Worm (Caenorhabditis elegans) whole organism, early embryonic: ENCODE results near the gene mrpl-36.
A peak's percentile ranks its signal among the peaks of the same experiment; 100 is the strongest.

ENCODE experiments used
- B0310.2 ChIP-seq: sonication (generic microtip); optimal IDR thresholded peaks from 2 replicates; lab custom pipeline; 2016; ENCODE audit warnings: mild to moderate bottlenecking, missing genetic modification characterization, missing compliant biosample characterization
- F13C5.2 ChIP-seq: sonication (generic microtip); optimal IDR thresholded peaks from 2 replicates; lab custom pipeline; 2017; ENCODE audit warnings: mild to moderate bottlenecking, missing genetic modification characterization, inconsistent platforms, missing compliant biosample characterization
- aly-1 ChIP-seq: sonication (generic microtip); optimal IDR thresholded peaks from 2 replicates; lab custom pipeline; 2016; ENCODE audit warnings: missing genetic modification characterization, missing compliant biosample characterization
- ama-1 ChIP-seq: fragments of 150-350 bp; optimal IDR thresholded peaks from 2 replicates; lab custom pipeline; 2014
- ceh-13 ChIP-seq: fragments of 200-800 bp; sonication (Bioruptor generic); optimal IDR thresholded peaks from 2 replicates; lab custom pipeline; 2018; ENCODE audit warnings: mild to moderate bottlenecking, missing genetic modification characterization, missing compliant biosample characterization
- ceh-36 ChIP-seq: sonication (generic microtip); optimal IDR thresholded peaks from 2 replicates; lab custom pipeline; 2016; ENCODE audit warnings: missing genetic modification characterization, inconsistent platforms, missing compliant biosample characterization
- ets-7 ChIP-seq: sonication (generic microtip); optimal IDR thresholded peaks from 2 replicates; lab custom pipeline; 2016; ENCODE audit warnings: missing genotype, missing genetic modification characterization, missing compliant biosample characterization
- flt-1 ChIP-seq: fragments of 200-800 bp; sonication (Bioruptor generic); IDR thresholded peaks from 2 replicates; pipeline ENCODE4 v1.3.6; 2022; ENCODE audit warnings: missing genetic modification characterization, missing compliant biosample characterization
- hmbx-1 ChIP-seq: sonication (generic microtip); optimal IDR thresholded peaks from 2 replicates; lab custom pipeline; 2016; ENCODE audit warnings: mild to moderate bottlenecking, missing genetic modification characterization, missing compliant biosample characterization
- hmg-4 ChIP-seq: fragments of 200-800 bp; sonication (Bioruptor generic); optimal IDR thresholded peaks from 2 replicates; lab custom pipeline; 2018; ENCODE audit warnings: mild to moderate bottlenecking, missing genetic modification characterization, missing compliant biosample characterization
- hnd-1 ChIP-seq: sonication (generic microtip); optimal IDR thresholded peaks from 2 replicates; lab custom pipeline; 2016; ENCODE audit warnings: missing genetic modification characterization, missing compliant biosample characterization
- pes-1 ChIP-seq: fragments of 200-800 bp; sonication (Bioruptor generic); IDR thresholded peaks from 2 replicates; pipeline ENCODE4 v1.3.6; 2022; ENCODE audit warnings: missing genetic modification reagents, missing genetic modification characterization, missing compliant biosample characterization
- scrt-1 ChIP-seq: fragments of 200-800 bp; sonication (Bioruptor generic); IDR thresholded peaks from 2 replicates; pipeline ENCODE4 v1.3.6; 2022; ENCODE audit warnings: missing genetic modification characterization, missing compliant biosample characterization
- sea-1 ChIP-seq: fragments of 200-800 bp; sonication (Bioruptor generic); conservative IDR thresholded peaks from 2 replicates; pipeline ENCODE4 v1.3.6; 2022; ENCODE audit warnings: missing genetic modification characterization, missing compliant biosample characterization
- tbx-11 ChIP-seq: fragments of 200-800 bp; sonication (Bioruptor generic); IDR thresholded peaks from 2 replicates; pipeline ENCODE4 v1.3.6; 2022; ENCODE audit warnings: missing genetic modification characterization, missing compliant biosample characterization
- tbx-37 ChIP-seq: fragments of 200-800 bp; sonication (Bioruptor generic); conservative IDR thresholded peaks from 2 replicates; pipeline ENCODE4 v1.3.6; 2022; ENCODE audit warnings: missing genetic modification reagents, missing genetic modification characterization, missing compliant biosample characterization
- tra-4 ChIP-seq: sonication (generic microtip); optimal IDR thresholded peaks from 2 replicates; lab custom pipeline; 2017; ENCODE audit warnings: missing genetic modification characterization, missing compliant biosample characterization

Gene mrpl-36

DNA sequence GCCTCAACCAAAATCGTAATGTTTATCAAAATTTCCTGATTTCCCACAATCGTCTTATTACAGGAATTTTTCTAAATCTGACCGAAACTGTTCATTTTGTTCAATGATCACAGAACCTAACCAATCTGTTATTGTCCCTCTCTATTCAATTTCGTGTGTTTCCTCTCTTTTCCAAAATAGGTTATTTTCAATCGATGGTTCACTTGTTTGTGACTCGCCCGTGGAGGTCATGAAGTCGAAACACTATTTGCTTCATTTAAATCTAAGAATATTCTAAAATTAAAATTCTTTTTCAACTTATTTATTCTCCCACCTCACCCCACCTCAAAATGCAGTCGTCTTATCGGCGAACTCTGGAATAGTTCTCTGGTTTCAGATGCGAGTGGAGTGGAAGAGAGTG is 3.0 kb upstream of the mrpl-36 start:
- TF ChIP-seq hnd-1 (no peak), hmg-4 (no peak), flt-1 (GFP tag; lab: Robert Waterston, UW) (no peak), ceh-36 (no peak), tbx-11 (GFP tag; lab: Robert Waterston, UW) (no peak), B0310.2 (tag; lab: Kevin White, UChicago) (no peak), F13C5.2 (no peak), tbx-37 (GFP tag; lab: Robert Waterston, UW) (no peak), sea-1 (no peak), ama-1 (lab: Kevin White, UChicago) (no peak), ets-7 (no peak), hmbx-1 (tag; lab: Kevin White, UChicago) (no peak), aly-1 (tag; lab: Kevin White, UChicago) (no peak), scrt-1 (GFP tag; lab: Robert Waterston, UW) (no peak), pes-1 (GFP tag; lab: Robert Waterston, UW) (no peak), ceh-13 (GFP tag; lab: Kevin White, UChicago) (no peak), tra-4 (tag; lab: Kevin White, UChicago) (no peak)

DNA sequence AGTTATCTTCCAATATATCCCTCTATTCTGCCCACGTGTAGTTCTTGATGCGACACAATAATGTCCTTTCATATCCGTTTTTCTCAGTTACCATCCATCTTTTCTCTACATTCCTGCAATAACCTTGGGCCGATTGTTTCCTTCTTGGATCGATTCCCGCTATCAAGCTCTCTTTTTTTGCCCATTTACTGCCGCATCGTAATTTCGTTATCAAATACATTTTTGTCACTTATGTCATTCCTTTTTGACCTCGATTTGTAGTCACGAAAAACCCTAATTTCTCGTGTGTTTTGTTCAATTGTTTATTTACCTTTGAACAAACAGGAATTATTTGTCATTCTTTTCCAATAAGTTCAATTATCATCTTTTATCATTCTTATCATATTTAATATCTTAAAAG is 2.0 kb upstream of the mrpl-36 start:
- TF ChIP-seq tbx-11 (GFP tag; lab: Robert Waterston, UW) (no peak), ceh-36 (no peak)

DNA sequence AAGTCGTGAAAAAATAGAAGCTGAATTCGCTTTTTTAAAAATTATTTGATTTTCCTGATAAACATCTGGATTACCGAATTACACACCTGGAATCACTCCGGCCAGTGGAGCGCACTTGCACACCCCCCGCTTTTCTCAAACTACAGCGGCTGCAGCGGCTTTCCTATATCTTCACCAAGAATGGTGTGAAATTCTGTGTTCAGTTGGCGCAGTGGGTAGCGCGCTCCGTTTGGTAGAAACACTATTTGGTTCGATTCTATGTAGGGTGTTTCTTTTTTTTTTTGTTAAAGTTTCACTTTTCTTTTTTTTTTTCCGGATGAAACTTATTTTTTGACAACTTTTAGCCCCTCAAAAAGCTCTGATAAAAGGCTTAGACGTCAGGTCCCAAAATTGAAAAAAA is 1.2 kb upstream of the mrpl-36 start:
- peak; percentile 73 for TF ChIP-seq tbx-37 (GFP tag; lab: Robert Waterston, UW)
- peak; percentile 80 for TF ChIP-seq pes-1 (GFP tag; lab: Robert Waterston, UW)
- peak; percentile 73 for TF ChIP-seq scrt-1 (GFP tag; lab: Robert Waterston, UW)
- TF ChIP-seq flt-1 (GFP tag; lab: Robert Waterston, UW), result peak; percentile 71; the same call in 1 of the 2 replicates
- TF ChIP-seq tbx-11 (GFP tag; lab: Robert Waterston, UW), result peak; percentile 74; the same call in 1 of the 2 replicates

DNA sequence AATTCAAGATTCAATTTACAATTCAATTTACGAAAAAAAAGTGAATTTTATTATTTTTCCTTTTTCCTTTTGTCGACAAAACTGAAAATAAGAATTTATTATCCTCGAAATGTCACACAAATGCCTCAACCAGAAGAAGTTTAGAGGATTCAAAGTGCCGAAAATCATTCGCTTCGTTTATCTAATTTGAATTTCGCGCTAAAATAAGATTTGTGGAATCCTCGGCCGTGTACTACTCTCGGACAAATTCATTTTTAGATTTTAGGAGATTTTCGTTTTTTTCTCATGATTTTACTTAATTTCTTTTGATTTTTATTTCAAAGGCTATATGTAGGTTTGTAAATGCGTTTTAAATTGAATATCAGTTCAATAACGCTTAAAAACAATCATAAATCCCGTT is 687 bp upstream of the mrpl-36 start:
- no peak for TF ChIP-seq hmbx-1 (tag; lab: Kevin White, UChicago)
- TF ChIP-seq B0310.2 (tag; lab: Kevin White, UChicago), result no peak
- no peak for TF ChIP-seq ama-1 (lab: Kevin White, UChicago)
- TF ChIP-seq tbx-37 (GFP tag; lab: Robert Waterston, UW), result no peak
- TF ChIP-seq F13C5.2, result no peak
- TF ChIP-seq flt-1 (GFP tag; lab: Robert Waterston, UW), result no peak
- TF ChIP-seq aly-1 (tag; lab: Kevin White, UChicago), result no peak
- TF ChIP-seq tbx-11 (GFP tag; lab: Robert Waterston, UW), result no peak
- TF ChIP-seq pes-1 (GFP tag; lab: Robert Waterston, UW), result no peak
- no peak for TF ChIP-seq sea-1
- TF ChIP-seq ets-7, result no peak
- no peak for TF ChIP-seq tra-4 (tag; lab: Kevin White, UChicago)
- TF ChIP-seq ceh-36, result no peak
- TF ChIP-seq scrt-1 (GFP tag; lab: Robert Waterston, UW), result no peak
- no peak for TF ChIP-seq ceh-13 (GFP tag; lab: Kevin White, UChicago)
- no peak for TF ChIP-seq hnd-1
- no peak for TF ChIP-seq hmg-4

DNA sequence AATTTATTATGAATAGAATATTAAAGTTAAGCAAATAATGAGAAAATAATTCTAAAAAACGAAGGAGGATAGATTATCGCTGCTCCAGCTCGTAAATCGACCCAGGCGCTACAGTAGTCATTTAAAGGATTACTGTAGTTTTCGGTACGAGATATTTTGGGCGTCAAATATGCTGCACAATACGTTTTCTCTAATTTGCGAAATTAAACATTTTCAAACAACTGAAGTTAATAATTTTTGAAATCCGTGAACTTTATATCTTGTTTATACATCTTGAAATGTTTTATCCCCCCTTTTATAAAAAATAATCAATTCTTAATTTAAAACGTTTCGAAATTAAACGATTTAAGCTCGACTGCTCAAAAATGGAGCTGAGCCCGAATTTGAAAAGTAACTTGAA is 1.8 kb downstream of the mrpl-36 start, which contains the start of gene K11H3.2:
K11H3.2 (plus strand) TSS at position 301 of the 400 bp plus-strand sequence.
- TF ChIP-seq ceh-36 (no peak), pes-1 (GFP tag; lab: Robert Waterston, UW) (no peak), aly-1 (tag; lab: Kevin White, UChicago) (no peak), hmg-4 (no peak), scrt-1 (GFP tag; lab: Robert Waterston, UW) (no peak), B0310.2 (tag; lab: Kevin White, UChicago) (no peak), ceh-13 (GFP tag; lab: Kevin White, UChicago) (no peak), ama-1 (lab: Kevin White, UChicago) (no peak), tbx-11 (GFP tag; lab: Robert Waterston, UW) (no peak)

ce11 chrIII:9843715-9844114 is 4.2 kb downstream of the mrpl-36 start, which contains the start of gene K11H3.5:
Gene K11H3.5, plus strand, starts transcription at chrIII:9843768.
- TF ChIP-seq flt-1 (GFP tag; lab: Robert Waterston, UW), result no peak
- TF ChIP-seq sea-1, result no peak
- TF ChIP-seq F13C5.2, result no peak
- TF ChIP-seq ets-7, result no peak
- TF ChIP-seq hnd-1, result no peak
- no peak for TF ChIP-seq tbx-37 (GFP tag; lab: Robert Waterston, UW)
- no peak for TF ChIP-seq scrt-1 (GFP tag; lab: Robert Waterston, UW)
- no peak for TF ChIP-seq hmbx-1 (tag; lab: Kevin White, UChicago)
- no peak for TF ChIP-seq hmg-4
- TF ChIP-seq tbx-11 (GFP tag; lab: Robert Waterston, UW), result no peak
- TF ChIP-seq ceh-13 (GFP tag; lab: Kevin White, UChicago), result no peak
- no peak for TF ChIP-seq pes-1 (GFP tag; lab: Robert Waterston, UW)
- no peak for TF ChIP-seq ama-1 (lab: Kevin White, UChicago)
- no peak for TF ChIP-seq aly-1 (tag; lab: Kevin White, UChicago)

DNA sequence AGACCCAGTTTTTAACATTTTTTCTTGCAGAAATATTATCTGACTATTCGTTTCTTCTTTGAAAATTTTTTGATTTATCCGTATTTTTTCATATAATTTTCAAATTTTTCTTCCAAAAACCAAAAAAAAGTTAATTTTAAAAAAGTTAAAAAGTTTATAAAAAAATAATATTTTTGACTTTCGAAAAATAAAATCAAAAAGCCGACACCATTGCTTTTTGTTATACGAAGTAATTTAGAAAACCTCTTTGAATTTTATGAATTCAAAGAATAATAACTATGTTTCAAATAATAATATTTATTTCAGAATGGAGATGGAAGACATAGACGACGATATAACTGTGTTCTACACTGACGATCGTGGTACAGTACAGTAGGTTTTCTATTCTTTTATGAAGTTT is 13.0 kb downstream of the mrpl-36 start, which contains the start of gene K11H3.8:
K11H3.8 (plus strand) TSS at position 301 of the 400 bp plus-strand sequence.
- TF ChIP-seq ceh-36, result no peak

DNA sequence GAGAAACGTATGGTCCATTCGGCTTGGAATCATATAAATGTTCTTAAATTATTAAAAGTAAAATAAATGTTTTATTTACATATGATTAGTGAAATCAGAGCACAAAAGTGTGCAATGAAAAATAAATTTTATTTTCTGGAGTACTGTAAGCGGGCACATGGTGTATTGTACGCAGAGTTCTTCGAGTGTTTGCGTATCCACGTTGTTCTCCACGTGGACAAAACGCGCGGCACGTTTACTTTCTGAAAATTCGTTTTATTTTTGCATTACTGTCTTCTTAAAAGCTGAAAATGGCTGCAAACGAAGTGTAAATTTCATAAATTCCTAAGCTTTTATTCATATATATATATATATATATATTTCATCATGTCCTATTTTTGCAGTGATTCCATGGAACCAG is 15.3 kb downstream of the mrpl-36 start:
- TF ChIP-seq tbx-37 (GFP tag; lab: Robert Waterston, UW) (no peak), tra-4 (tag; lab: Kevin White, UChicago) (no peak), hnd-1 (no peak), tbx-11 (GFP tag; lab: Robert Waterston, UW) (no peak), hmbx-1 (tag; lab: Kevin White, UChicago) (no peak)
